Fruit fly (Drosophila melanogaster): ENCODE results near the gene CG5382.

Gene CG5382

DNA sequence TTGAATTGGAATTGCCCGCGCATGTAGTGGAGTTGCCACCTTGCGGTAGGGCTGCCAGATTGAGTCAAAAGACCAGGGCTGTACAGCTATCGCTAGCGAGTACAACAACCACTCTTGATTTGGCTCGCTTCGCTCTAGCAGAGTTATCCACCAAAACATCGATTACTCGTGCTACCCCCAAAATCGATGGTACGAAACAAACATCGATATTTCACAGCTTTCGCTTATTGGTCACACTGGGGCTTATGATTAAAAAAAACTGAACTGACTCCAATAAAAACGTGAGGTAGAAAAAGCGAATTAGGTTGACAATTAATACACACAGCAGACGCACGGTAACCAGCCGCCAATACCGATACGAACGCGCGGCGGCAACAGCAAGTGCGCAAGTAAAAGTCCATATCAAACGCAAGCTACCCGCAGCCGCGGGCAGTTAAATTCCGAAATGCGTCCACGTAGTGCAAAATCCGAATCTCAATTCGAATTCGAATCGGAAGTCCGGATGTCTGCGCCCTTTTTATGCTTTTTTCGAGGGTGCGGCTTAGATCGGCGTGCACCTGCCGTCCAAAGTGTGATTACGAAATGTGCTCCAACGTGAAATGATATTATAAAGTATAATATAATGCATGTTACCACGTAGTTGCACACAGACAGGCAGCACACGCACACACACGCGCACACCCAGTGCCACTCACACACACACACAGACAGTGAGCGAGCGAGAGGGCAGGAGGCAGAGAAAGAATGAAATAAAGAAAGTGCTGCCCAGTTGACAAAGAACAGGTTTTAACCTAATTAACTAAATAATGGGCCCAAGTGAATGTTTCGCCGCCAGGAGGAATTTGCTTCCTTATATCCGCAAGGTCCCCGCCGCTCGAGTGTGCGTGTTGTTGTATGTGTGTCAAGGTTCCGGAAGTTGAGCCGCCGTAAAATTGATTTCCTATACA is 9.0 kb downstream of the CG5382 start, which contains the start of gene Sar1:
Sar1 (plus strand) TSS at position 222 of the 947 bp plus-strand sequence.
- peak; percentile 10 for TF ChIP-seq br (GFP tag; optimal IDR thresholded peaks at IDR 0.05)
- peak; percentile 30 for TF ChIP-seq N (GFP tag; optimal IDR thresholded peaks at IDR 0.05)
- TF ChIP-seq Vsx2 (GFP tag; optimal IDR thresholded peaks at IDR 0.05; ENCODE audit: partially characterized antibody) = peak; percentile 82
- peak; percentile 31 for TF ChIP-seq HLH106 (tag; optimal IDR thresholded peaks at IDR 0.05)
- no peak for TF ChIP-seq Hnf4 (GFP tag; optimal IDR thresholded peaks at IDR 0.05)
- no peak for TF ChIP-seq fru (GFP tag; optimal IDR thresholded peaks at IDR 0.05)
- TF ChIP-seq foxo (GFP tag; optimal IDR thresholded peaks at IDR 0.05) = peak in 1 of 2 experiments; percentile 34
- peak; percentile 30 for TF ChIP-seq h (GFP tag; optimal IDR thresholded peaks at IDR 0.05)
- TF ChIP-seq usp (GFP tag; optimal IDR thresholded peaks at IDR 0.05) = no peak
- peak; percentile 10 for TF ChIP-seq Myc (optimal IDR thresholded peaks at IDR 0.05)
- no peak for TF ChIP-seq jim (GFP tag; optimal IDR thresholded peaks at IDR 0.05)

DNA sequence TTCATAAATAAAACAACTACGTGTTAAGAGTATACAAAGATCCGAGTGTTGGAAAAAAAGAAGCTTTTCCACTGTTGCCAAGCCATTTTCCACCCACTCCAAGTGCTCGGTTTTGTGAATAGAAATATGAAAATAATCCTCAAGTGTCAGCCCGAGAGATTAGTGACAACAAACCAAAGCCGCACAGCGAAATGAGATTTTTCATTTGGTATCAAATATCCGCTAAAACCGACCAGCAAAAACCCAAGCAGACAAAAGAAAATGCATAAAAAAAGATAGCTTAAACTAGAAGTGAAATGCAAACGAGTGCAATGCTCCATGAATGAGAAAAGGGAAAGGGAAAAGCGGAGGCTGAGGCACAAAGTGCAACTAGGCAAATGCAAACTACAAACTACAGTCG is 14.4 kb downstream of the CG5382 start, which contains the start of gene rdhB:
rdhB (plus strand) TSS at position 301 of the 400 bp plus-strand sequence.
- no peak for TF ChIP-seq Hr83 (GFP tag; optimal IDR thresholded peaks at IDR 0.05; ENCODE audit: poor library complexity, severe bottlenecking)
- TF ChIP-seq Hnf4 (GFP tag; optimal IDR thresholded peaks at IDR 0.05) = no peak
- no peak for TF ChIP-seq Rel (GFP tag; optimal IDR thresholded peaks at IDR 0.05)
- TF ChIP-seq Rel (tag; optimal IDR thresholded peaks at IDR 0.05) = no peak
- no peak for TF ChIP-seq N (GFP tag; optimal IDR thresholded peaks at IDR 0.05)
- TF ChIP-seq Abd-B (GFP tag; optimal IDR thresholded peaks at IDR 0.05) = no peak
- no peak for TF ChIP-seq ey (GFP tag; optimal IDR thresholded peaks at IDR 0.05)
- TF ChIP-seq CG32264 (GFP tag; optimal IDR thresholded peaks at IDR 0.05) = no peak

DNA sequence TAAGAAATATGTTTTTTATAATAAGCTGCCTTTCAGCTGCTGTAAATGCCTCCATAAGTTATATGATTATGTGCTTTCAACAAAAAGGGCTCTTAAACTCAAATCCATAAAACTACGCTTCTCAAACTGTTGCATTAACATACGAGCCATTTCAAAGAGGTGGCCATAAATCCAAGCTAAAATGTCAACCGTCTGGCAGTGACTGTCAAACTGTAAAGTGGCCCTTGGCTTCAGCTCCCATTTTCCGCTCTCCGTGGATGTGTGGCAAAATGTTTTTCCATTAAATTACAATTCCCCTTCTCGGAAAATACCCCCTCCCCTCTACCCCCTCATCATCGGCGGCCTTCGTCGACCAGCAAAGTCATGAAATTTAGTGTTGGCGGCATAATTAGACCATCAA is 23.1 kb downstream of the CG5382 start:
- no peak for TF ChIP-seq fru (GFP tag; optimal IDR thresholded peaks at IDR 0.05)

DNA sequence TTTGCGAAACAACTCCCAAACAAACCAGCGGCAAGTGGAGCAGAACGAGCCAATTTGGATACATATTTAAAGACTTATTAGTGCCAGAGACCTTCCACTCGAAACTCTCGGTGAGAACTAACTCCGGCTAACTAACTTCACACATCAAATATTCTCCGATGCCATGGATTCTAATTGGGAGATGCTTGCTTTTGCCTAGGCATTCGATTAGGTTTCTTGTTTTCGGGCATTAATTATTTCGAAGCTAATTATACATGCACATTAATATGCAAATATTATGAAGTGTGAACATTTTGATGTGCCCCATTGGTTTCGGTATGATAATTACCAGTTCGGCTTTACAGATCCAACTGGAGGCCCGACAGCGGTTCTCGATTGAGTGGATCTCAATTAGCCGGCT is 23.6 kb downstream of the CG5382 start, which contains the start of gene CG5386:
CG5386 (minus strand) TSS at position 101 of the 400 bp plus-strand sequence.
- TF ChIP-seq usp (GFP tag; optimal IDR thresholded peaks at IDR 0.05) = no peak
- no peak for TF ChIP-seq Hr78 (GFP tag; optimal IDR thresholded peaks at IDR 0.05)
- no peak for TF ChIP-seq foxo (GFP tag; optimal IDR thresholded peaks at IDR 0.05)
- TF ChIP-seq sage (GFP tag; optimal IDR thresholded peaks at IDR 0.05) = no peak
- TF ChIP-seq sv (GFP tag; optimal IDR thresholded peaks at IDR 0.05) = no peak

DNA sequence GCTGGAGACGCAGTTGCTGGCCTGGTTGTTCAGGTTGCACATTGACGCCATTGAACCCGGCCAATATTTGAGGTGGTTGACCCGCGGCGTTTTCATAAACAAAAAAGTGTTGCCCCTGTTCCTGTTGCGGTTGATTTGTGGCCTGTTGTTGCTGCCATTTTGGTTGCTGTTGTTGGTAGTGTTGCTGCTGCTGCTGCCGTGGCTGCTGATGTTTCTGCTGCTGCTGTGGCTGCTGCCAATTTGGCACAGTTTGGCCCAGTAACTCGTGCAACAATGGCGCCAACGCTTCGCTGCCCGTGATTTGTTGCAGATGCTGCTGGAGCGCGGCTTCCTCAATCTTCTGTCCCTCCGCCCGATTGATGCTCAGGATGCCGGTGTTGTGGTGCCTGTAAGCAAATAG is 24.1 kb downstream of the CG5382 start:
- TF ChIP-seq Dfd (GFP tag; optimal IDR thresholded peaks at IDR 0.05) (peak; percentile 74), lola (GFP tag; optimal IDR thresholded peaks at IDR 0.05) (no peak)

DNA sequence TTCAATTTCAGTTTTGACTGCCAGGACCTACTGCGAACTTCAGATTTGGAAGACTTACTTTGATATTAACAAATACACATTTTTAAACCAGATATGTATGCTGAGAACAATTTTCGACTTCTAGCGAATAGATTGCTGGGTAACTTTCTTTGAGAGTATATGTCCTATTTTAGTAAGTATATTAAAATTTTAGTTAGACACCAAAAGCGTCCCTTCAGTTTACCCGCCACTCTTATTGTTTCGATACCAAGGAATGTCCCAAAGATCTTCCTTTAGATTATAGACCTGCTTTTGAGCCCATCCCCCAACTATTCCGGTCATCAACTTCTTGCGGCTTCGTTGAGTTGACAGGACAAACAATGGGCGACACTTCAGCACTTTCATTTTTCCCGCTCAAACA is 25.6 kb downstream of the CG5382 start, which contains the start of gene CG5388:
CG5388 (minus strand) TSS at position 101 of the 400 bp plus-strand sequence.
- no peak for TF ChIP-seq CG32264 (GFP tag; optimal IDR thresholded peaks at IDR 0.05)
- TF ChIP-seq HLH106 (tag; optimal IDR thresholded peaks at IDR 0.05) = no peak
- TF ChIP-seq Jra (GFP tag; optimal IDR thresholded peaks at IDR 0.05) = no peak
- no peak for TF ChIP-seq GATAd (GFP tag; optimal IDR thresholded peaks at IDR 0.05)
- TF ChIP-seq Sp1 (GFP tag; optimal IDR thresholded peaks at IDR 0.05) = no peak
- TF ChIP-seq CrebA (GFP tag; optimal IDR thresholded peaks at IDR 0.05; ENCODE audit: borderline replicate concordance) = no peak
- no peak for TF ChIP-seq brk (GFP tag; optimal IDR thresholded peaks at IDR 0.05)
- no peak for TF ChIP-seq br (GFP tag; optimal IDR thresholded peaks at IDR 0.05)
- TF ChIP-seq foxo (GFP tag; optimal IDR thresholded peaks at IDR 0.05) = no peak
- TF ChIP-seq tai (GFP tag; optimal IDR thresholded peaks at IDR 0.05) = no peak
